Worm (Caenorhabditis elegans) whole organism, early embryonic: ENCODE measurements around the gene K11E4.6.

Experiments
- F13C5.2 ChIP-seq: sonication (generic microtip); optimal IDR thresholded peaks from 2 replicates; lab custom pipeline; 2017; ENCODE audit warnings: mild to moderate bottlenecking, missing genetic modification characterization, inconsistent platforms, missing compliant biosample characterization
- aly-1 ChIP-seq: sonication (generic microtip); optimal IDR thresholded peaks from 2 replicates; lab custom pipeline; 2016; ENCODE audit warnings: missing genetic modification characterization, missing compliant biosample characterization
- ama-1 ChIP-seq: fragments of 150-350 bp; optimal IDR thresholded peaks from 2 replicates; lab custom pipeline; 2014
- ceh-13 ChIP-seq: fragments of 200-800 bp; sonication (Bioruptor generic); optimal IDR thresholded peaks from 2 replicates; lab custom pipeline; 2018; ENCODE audit warnings: mild to moderate bottlenecking, missing genetic modification characterization, missing compliant biosample characterization
- ceh-36 ChIP-seq: sonication (generic microtip); optimal IDR thresholded peaks from 2 replicates; lab custom pipeline; 2016; ENCODE audit warnings: missing genetic modification characterization, inconsistent platforms, missing compliant biosample characterization
- flt-1 ChIP-seq: fragments of 200-800 bp; sonication (Bioruptor generic); IDR thresholded peaks from 2 replicates; pipeline ENCODE4 v1.3.6; 2022; ENCODE audit warnings: missing genetic modification characterization, missing compliant biosample characterization
- hmbx-1 ChIP-seq: sonication (generic microtip); optimal IDR thresholded peaks from 2 replicates; lab custom pipeline; 2016; ENCODE audit warnings: mild to moderate bottlenecking, missing genetic modification characterization, missing compliant biosample characterization
- hnd-1 ChIP-seq: sonication (generic microtip); optimal IDR thresholded peaks from 2 replicates; lab custom pipeline; 2016; ENCODE audit warnings: missing genetic modification characterization, missing compliant biosample characterization
- pes-1 ChIP-seq: fragments of 200-800 bp; sonication (Bioruptor generic); IDR thresholded peaks from 2 replicates; pipeline ENCODE4 v1.3.6; 2022; ENCODE audit warnings: missing genetic modification reagents, missing genetic modification characterization, missing compliant biosample characterization
- scrt-1 ChIP-seq: fragments of 200-800 bp; sonication (Bioruptor generic); IDR thresholded peaks from 2 replicates; pipeline ENCODE4 v1.3.6; 2022; ENCODE audit warnings: missing genetic modification characterization, missing compliant biosample characterization
- sea-1 ChIP-seq: fragments of 200-800 bp; sonication (Bioruptor generic); conservative IDR thresholded peaks from 2 replicates; pipeline ENCODE4 v1.3.6; 2022; ENCODE audit warnings: missing genetic modification characterization, missing compliant biosample characterization
- tbx-37 ChIP-seq: fragments of 200-800 bp; sonication (Bioruptor generic); conservative IDR thresholded peaks from 2 replicates; pipeline ENCODE4 v1.3.6; 2022; ENCODE audit warnings: missing genetic modification reagents, missing genetic modification characterization, missing compliant biosample characterization
- tra-4 ChIP-seq: sonication (generic microtip); optimal IDR thresholded peaks from 2 replicates; lab custom pipeline; 2017; ENCODE audit warnings: missing genetic modification characterization, missing compliant biosample characterization

ce11 chrX:13711909-13712308 is 12.6 kb upstream of the K11E4.6 start, which contains the start of gene K02D3.2:
- TF ChIP-seq sea-1 (GFP tag; lab: Robert Waterston, UW) (no peak), ceh-36 (tag; lab: Kevin White, UChicago) (no peak), scrt-1 (GFP tag; lab: Robert Waterston, UW) (no peak), tra-4 (tag; lab: Kevin White, UChicago) (no peak), flt-1 (GFP tag; lab: Robert Waterston, UW) (no peak), ama-1 (lab: Kevin White, UChicago) (no peak), hmbx-1 (tag; lab: Kevin White, UChicago) (no peak), pes-1 (GFP tag; lab: Robert Waterston, UW) (no peak), aly-1 (tag; lab: Kevin White, UChicago) (no peak), ceh-13 (no peak), hnd-1 (no peak), F13C5.2 (tag; lab: Kevin White, UChicago) (no peak), tbx-37 (GFP tag; lab: Robert Waterston, UW) (no peak)
